Fruit fly (Drosophila melanogaster): ENCODE data around the gene CG34148.

DNA sequence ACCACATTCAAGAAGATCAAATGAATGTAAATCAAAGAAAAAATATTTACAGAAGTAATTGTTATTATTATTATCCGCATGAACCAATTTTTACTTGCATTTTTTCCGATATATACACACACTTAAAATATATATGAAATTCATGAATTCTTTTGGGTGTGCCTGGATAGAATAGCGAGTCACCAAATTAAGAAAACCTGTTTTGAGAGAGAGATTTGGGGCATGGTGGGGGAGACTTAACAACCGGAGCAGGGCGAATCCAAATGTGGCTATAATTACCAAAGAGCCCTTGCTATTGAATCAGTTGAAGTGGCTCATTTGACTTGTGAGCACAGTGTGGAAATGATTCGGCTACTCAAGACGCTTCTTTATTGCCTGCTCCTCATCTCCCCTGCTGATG is 35.0 kb upstream of the CG34148 start, which contains the start of gene Qsox2:
- no peak for TF ChIP-seq cic (GFP tag; optimal IDR thresholded peaks at IDR 0.05)
- no peak for TF ChIP-seq CG11617 (GFP tag; optimal IDR thresholded peaks at IDR 0.05)
- TF ChIP-seq Clk (GFP tag; optimal IDR thresholded peaks at IDR 0.05), result no peak
- no peak for TF ChIP-seq cnc (optimal IDR thresholded peaks at IDR 0.05)
- no peak for TF ChIP-seq Mnt (GFP tag; optimal IDR thresholded peaks at IDR 0.05)
- TF ChIP-seq toe (GFP tag; optimal IDR thresholded peaks at IDR 0.05), result no peak
- TF ChIP-seq Hr96 (GFP tag; optimal IDR thresholded peaks at IDR 0.05), result no peak
- no peak for TF ChIP-seq CG12768 (GFP tag; optimal IDR thresholded peaks at IDR 0.05)
- TF ChIP-seq kay (GFP tag; ENCODE audit: borderline replicate concordance), result no peak
- TF ChIP-seq tj (GFP tag; optimal IDR thresholded peaks at IDR 0.05), result no peak
- TF ChIP-seq pad (GFP tag; optimal IDR thresholded peaks at IDR 0.05), result no peak
